Fruit fly (Drosophila melanogaster): ENCODE results near the gene CG46448.

Gene CG46448

dm6 chr2L:2362808-2363394, 28.6 kb upstream of the CG46448 start (continued):
- TF ChIP-seq mam (GFP tag; optimal IDR thresholded peaks at IDR 0.05) (no peak), Hand (GFP tag; optimal IDR thresholded peaks at IDR 0.05) (no peak), CG13775 (GFP tag; optimal IDR thresholded peaks at IDR 0.05) (no peak), gcm (GFP tag; optimal IDR thresholded peaks at IDR 0.05) (peak; percentile 73), zfh2 (GFP tag; optimal IDR thresholded peaks at IDR 0.05) (no peak), ash1 (GFP tag; optimal IDR thresholded peaks at IDR 0.05) (no peak), Bdp1 (GFP tag; optimal IDR thresholded peaks at IDR 0.05) (no peak), CG8388 (GFP tag; optimal IDR thresholded peaks at IDR 0.05) (no peak), CG10274 (GFP tag; optimal IDR thresholded peaks at IDR 0.05) (no peak), CG10543 (GFP tag; optimal IDR thresholded peaks at IDR 0.05) (no peak), ken (GFP tag; IDR thresholded peaks at IDR 0.05) (no peak), Antp (GFP tag; optimal IDR thresholded peaks at IDR 0.05) (no peak), ci (GFP tag; IDR thresholded peaks at IDR 0.05) (0 out of 3 replicates have a peak, but pooled peaks have one; percentile 19), CG10209 (GFP tag; optimal IDR thresholded peaks at IDR 0.05) (no peak), CG11247 (GFP tag; IDR thresholded peaks at IDR 0.05) (no peak), CG32767 (GFP tag; IDR thresholded peaks at IDR 0.05) (no peak), Nf-YC (tag; optimal IDR thresholded peaks at IDR 0.05) (no peak), ftz-f1 (GFP tag; optimal IDR thresholded peaks at IDR 0.05) (no peak), da (GFP tag; optimal IDR thresholded peaks at IDR 0.05) (no peak), Oli (tag; optimal IDR thresholded peaks at IDR 0.05) (no peak), Mes4 (GFP tag; optimal IDR thresholded peaks at IDR 0.05) (no peak), seq (GFP tag; IDR thresholded peaks at IDR 0.05) (0 out of 2 replicates have a peak, but pooled peaks have one; percentile 10), CG1024 (GFP tag; IDR thresholded peaks at IDR 0.05) (no peak), CHES-1-like (GFP tag; optimal IDR thresholded peaks at IDR 0.05) (no peak), CG17186 (GFP tag; optimal IDR thresholded peaks at IDR 0.05) (no peak), pb (GFP tag; optimal IDR thresholded peaks at IDR 0.05) (no peak), wek (GFP tag; optimal IDR thresholded peaks at IDR 0.05) (no peak), pan (optimal IDR thresholded peaks at IDR 0.05) (no peak), pan (GFP tag; optimal IDR thresholded peaks at IDR 0.05 in 1 of 2, IDR thresholded peaks at IDR 0.05 in 1 of 2) (no peak), onecut (GFP tag; IDR thresholded peaks at IDR 0.05) (no peak), HLH3B (GFP tag; IDR thresholded peaks at IDR 0.05) (no peak), nom (GFP tag; optimal IDR thresholded peaks at IDR 0.05) (peak; percentile 91), sisA (GFP tag; IDR thresholded peaks at IDR 0.05) (no peak), CG4730 (GFP tag; IDR thresholded peaks at IDR 0.05) (no peak), CG3407 (GFP tag; optimal IDR thresholded peaks at IDR 0.05) (no peak), lola (GFP tag; optimal IDR thresholded peaks at IDR 0.05) (no peak), z (GFP tag; IDR thresholded peaks at IDR 0.05) (no peak), Med (GFP tag) (peak; percentile 1), tna (GFP tag; IDR thresholded peaks at IDR 0.05; ENCODE audit: partially characterized antibody) (peak; percentile 26; the same call in 1 of the 2 replicates), CG9932 (GFP tag; IDR thresholded peaks at IDR 0.05) (no peak), Drgx (GFP tag; IDR thresholded peaks at IDR 0.05) (no peak; the same call in 1 of the 2 replicates), nmo (GFP tag; optimal IDR thresholded peaks at IDR 0.05) (no peak), sob (GFP tag; IDR thresholded peaks at IDR 0.05) (no peak), Blimp-1 (GFP tag; optimal IDR thresholded peaks at IDR 0.05) (peak; percentile 27), CG15696 (tag; optimal IDR thresholded peaks at IDR 0.05) (no peak), Trl (optimal IDR thresholded peaks at IDR 0.05) (peak; percentile 25 to 41), Trl (GFP tag; optimal IDR thresholded peaks at IDR 0.05) (no peak)

Measured in whole organism, embryonic.